Fruit fly (Drosophila melanogaster) whole organism, embryonic: ENCODE results near the gene CG15865.

Source experiments
- Aef1 ChIP-seq: fragments of 200-800 bp; sonication (Bioruptor generic); IDR thresholded peaks from 3 replicates; pipeline ENCODE4 v1.3.6; 2022; ENCODE audit warnings: missing biosample characterization, missing genetic modification characterization
- B-H1 ChIP-seq: fragments of 200-800 bp; sonication (Bioruptor generic); IDR thresholded peaks from 3 replicates; pipeline ENCODE4 v1.3.6; 2022; ENCODE audit warnings: missing biosample characterization, missing genetic modification characterization
- B-H2 ChIP-seq: fragments of 200-800 bp; sonication (Bioruptor generic); optimal IDR thresholded peaks from 2 replicates; lab custom pipeline; 2018; ENCODE audit warnings: missing biosample characterization, mild to moderate bottlenecking, missing genetic modification characterization
- Bgb ChIP-seq: fragments of 200-800 bp; sonication (Bioruptor generic); IDR thresholded peaks from 2 replicates; pipeline ENCODE4 v1.3.6; 2022; ENCODE audit warnings: missing biosample characterization, missing genetic modification characterization; ENCODE audit not compliant: partially characterized antibody
- BtbVII ChIP-seq: fragments of 200-800 bp; sonication (Bioruptor generic); optimal IDR thresholded peaks from 3 replicates; lab custom pipeline; 2017; ENCODE audit warnings: missing biosample characterization, mild to moderate bottlenecking, missing genetic modification characterization
- CG10462 ChIP-seq: fragments of 200-800 bp; sonication (Bioruptor generic); optimal IDR thresholded peaks from 2 replicates; lab custom pipeline; 2016; ENCODE audit warnings: missing biosample characterization, missing genetic modification characterization
- CG13123 ChIP-seq: fragments of 200-800 bp; sonication (Bioruptor generic); optimal IDR thresholded peaks from 2 replicates; lab custom pipeline; 2016; ENCODE audit warnings: missing biosample characterization, missing genetic modification characterization
- CG13296 ChIP-seq: fragments of 200-800 bp; sonication (Bioruptor generic); optimal IDR thresholded peaks from 3 replicates; lab custom pipeline; 2018; ENCODE audit warnings: missing biosample characterization, mild to moderate bottlenecking, missing genetic modification characterization
- CG14050 ChIP-seq: fragments of 200-800 bp; sonication (Bioruptor generic); IDR thresholded peaks from 3 replicates; pipeline ENCODE4 v1.3.6; 2022; ENCODE audit warnings: missing biosample characterization, missing genetic modification characterization
- CG16813 ChIP-seq: fragments of 200-800 bp; sonication (Bioruptor generic); IDR thresholded peaks from 3 replicates; pipeline ENCODE4 v1.3.6; 2022; ENCODE audit warnings: missing biosample characterization, missing genetic modification characterization; ENCODE audit not compliant: partially characterized antibody
- CG17568 ChIP-seq: fragments of 200-800 bp; sonication (Bioruptor generic); optimal IDR thresholded peaks from 2 replicates; lab custom pipeline; 2018; ENCODE audit warnings: missing biosample characterization, mild to moderate bottlenecking, missing genetic modification characterization, moderate library complexity
- CG2199 ChIP-seq: fragments of 200-800 bp; sonication (Bioruptor generic); IDR thresholded peaks from 3 replicates; pipeline ENCODE4 v1.3.6; 2022; ENCODE audit warnings: missing biosample characterization, missing genetic modification characterization
- CG32772 ChIP-seq: fragments of 200-800 bp; sonication (Bioruptor generic); IDR thresholded peaks from 2 replicates; pipeline ENCODE4 v1.3.6; 2022; ENCODE audit warnings: missing biosample characterization, missing genetic modification characterization
- CG3847 ChIP-seq: fragments of 200-800 bp; sonication (Bioruptor generic); IDR thresholded peaks from 2 replicates; pipeline ENCODE4 v1.3.6; 2022; ENCODE audit warnings: missing biosample characterization, missing genetic modification characterization
- CG4328 ChIP-seq: fragments of 200-800 bp; sonication (Bioruptor generic); optimal IDR thresholded peaks from 3 replicates; lab custom pipeline; 2017; ENCODE audit warnings: missing biosample characterization, missing genetic modification reagents, missing genetic modification characterization
- CG4730 ChIP-seq: fragments of 200-800 bp; sonication (Bioruptor generic); IDR thresholded peaks from 2 replicates; pipeline ENCODE4 v1.3.6; 2022; ENCODE audit warnings: missing biosample characterization, missing genetic modification characterization
- CG6654 ChIP-seq: fragments of 200-800 bp; sonication (Bioruptor generic); optimal IDR thresholded peaks from 2 replicates; lab custom pipeline; 2017; ENCODE audit warnings: missing biosample characterization, mild to moderate bottlenecking, missing genetic modification characterization
- CG7786 ChIP-seq: fragments of 200-800 bp; sonication (Bioruptor generic); optimal IDR thresholded peaks from 2 replicates; lab custom pipeline; 2016; ENCODE audit warnings: missing biosample characterization, missing genetic modification characterization
- CG9797 ChIP-seq: fragments of 200-800 bp; sonication (Bioruptor generic); optimal IDR thresholded peaks from 3 replicates; lab custom pipeline; 2018; ENCODE audit warnings: missing biosample characterization, mild to moderate bottlenecking, missing genetic modification characterization
- CHES-1-like ChIP-seq: fragments of 200-800 bp; sonication (Bioruptor generic); optimal IDR thresholded peaks from 2 replicates; lab custom pipeline; 2016; ENCODE audit warnings: missing biosample characterization, missing genetic modification characterization
- Camta ChIP-seq: fragments of 200-800 bp; sonication (Bioruptor generic); optimal IDR thresholded peaks from 2 replicates; lab custom pipeline; 2016; ENCODE audit warnings: missing biosample characterization, missing genetic modification characterization
- Dek ChIP-seq: fragments of 200-800 bp; sonication (Bioruptor generic); optimal IDR thresholded peaks from 3 replicates; lab custom pipeline; 2019; ENCODE audit warnings: missing biosample characterization, mild to moderate bottlenecking, missing genetic modification characterization, moderate library complexity
- Gsc ChIP-seq: fragments of 200-800 bp; sonication (Bioruptor generic); IDR thresholded peaks from 2 replicates; pipeline ENCODE4 v1.3.6; 2022; ENCODE audit warnings: missing biosample characterization, missing genetic modification characterization
- HLHmδ ChIP-seq: fragments of 200-800 bp; sonication (Bioruptor generic); optimal IDR thresholded peaks from 2 replicates; lab custom pipeline; 2018; ENCODE audit warnings: missing biosample characterization, mild to moderate bottlenecking, missing genetic modification characterization, moderate library complexity
- HmgD ChIP-seq: fragments of 200-800 bp; sonication (Bioruptor generic); optimal IDR thresholded peaks from 3 replicates; lab custom pipeline; 2016; ENCODE audit warnings: missing biosample characterization, missing genetic modification characterization
- NK7.1 ChIP-seq: fragments of 200-800 bp; sonication (Bioruptor generic); optimal IDR thresholded peaks from 3 replicates; lab custom pipeline; 2016; ENCODE audit warnings: missing biosample characterization, missing genetic modification characterization
- Neu2 ChIP-seq: fragments of 200-800 bp; sonication (Bioruptor generic); optimal IDR thresholded peaks from 3 replicates; lab custom pipeline; 2016; ENCODE audit warnings: missing biosample characterization, missing genetic modification characterization, borderline replicate concordance
- Oli ChIP-seq: fragments of 200-800 bp; sonication (Bioruptor generic); optimal IDR thresholded peaks from 2 replicates; lab custom pipeline; 2018; ENCODE audit warnings: missing biosample characterization, mild to moderate bottlenecking, missing genetic modification characterization, moderate library complexity
- Ravus ChIP-seq: fragments of 200-800 bp; sonication (Bioruptor generic); IDR thresholded peaks from 2 replicates; pipeline ENCODE4 v1.3.6; 2022; ENCODE audit warnings: missing biosample characterization, missing genetic modification characterization
- Rfx ChIP-seq: fragments of 200-800 bp; sonication (Bioruptor generic); IDR thresholded peaks from 2 replicates; pipeline ENCODE4 v1.3.6; 2022; ENCODE audit warnings: missing biosample characterization, missing genetic modification characterization
- Sox100B ChIP-seq: fragments of 200-800 bp; sonication (Bioruptor generic); optimal IDR thresholded peaks from 3 replicates; lab custom pipeline; 2018; ENCODE audit warnings: missing biosample characterization, mild to moderate bottlenecking, missing genetic modification characterization
- Sry-δ ChIP-seq: fragments of 200-800 bp; sonication (Bioruptor generic); optimal IDR thresholded peaks from 2 replicates; lab custom pipeline; 2016; ENCODE audit warnings: missing biosample characterization, missing genetic modification characterization
- abd-A ChIP-seq: fragments of 200-800 bp; sonication (Bioruptor generic); optimal IDR thresholded peaks from 3 replicates; lab custom pipeline; 2019; ENCODE audit warnings: missing biosample characterization, mild to moderate bottlenecking, missing genetic modification characterization, moderate library complexity
- ash1 ChIP-seq: fragments of 200-800 bp; sonication (Bioruptor generic); optimal IDR thresholded peaks from 2 replicates; lab custom pipeline; 2018; ENCODE audit warnings: missing biosample characterization, mild to moderate bottlenecking, missing genetic modification characterization
- cg ChIP-seq: fragments of 200-800 bp; sonication (Bioruptor generic); optimal IDR thresholded peaks from 3 replicates; lab custom pipeline; 2019; ENCODE audit warnings: missing biosample characterization, mild to moderate bottlenecking, missing genetic modification characterization, moderate library complexity
- dati ChIP-seq: fragments of 200-800 bp; sonication (Bioruptor generic); IDR thresholded peaks from 2 replicates; pipeline ENCODE4 v1.3.6; 2022; ENCODE audit warnings: missing biosample characterization, missing genetic modification characterization
- dimm ChIP-seq: fragments of 200-800 bp; sonication (Bioruptor generic); IDR thresholded peaks from 2 replicates; pipeline ENCODE4 v1.3.6; 2022; ENCODE audit warnings: missing biosample characterization, missing genetic modification characterization
- ftz-f1 ChIP-seq: fragments of 200-800 bp; sonication (Bioruptor generic); optimal IDR thresholded peaks from 2 replicates; lab custom pipeline; 2016; ENCODE audit warnings: missing biosample characterization, missing genetic modification characterization
- hkb ChIP-seq, 2 experiments: fragments of 200-800 bp in 1 of 2; fragments of >200 bp in 1 of 2; sonication (Bioruptor generic) in 1 of 2; IDR thresholded peaks in 1 of 2; optimal IDR thresholded peaks in 1 of 2; 2 replicates each; pipeline versions ENCODE4 v1.3.6 to Lab custom; 2017 to 2022; ENCODE audit warnings: missing biosample characterization in 1 of 2, missing genetic modification characterization in 1 of 2
- jumu ChIP-seq: fragments of 200-800 bp; sonication (Bioruptor generic); optimal IDR thresholded peaks from 3 replicates; lab custom pipeline; 2016; ENCODE audit warnings: missing biosample characterization, missing genetic modification characterization
- repo ChIP-seq: fragments of 200-800 bp; sonication (Bioruptor generic); optimal IDR thresholded peaks from 2 replicates; lab custom pipeline; 2016; ENCODE audit warnings: missing biosample characterization, missing genetic modification characterization
- rib ChIP-seq: fragments of 200-800 bp; sonication (Bioruptor generic); IDR thresholded peaks from 2 replicates; pipeline ENCODE4 v1.3.6; 2022; ENCODE audit warnings: missing biosample characterization, missing genetic modification characterization
- schlank ChIP-seq: fragments of 200-800 bp; sonication (Bioruptor generic); optimal IDR thresholded peaks from 2 replicates; lab custom pipeline; 2018; ENCODE audit warnings: missing biosample characterization, mild to moderate bottlenecking, missing genetic modification characterization
- sens ChIP-seq: fragments of 200-800 bp; sonication (Bioruptor generic); peaks from one replicate; lab custom pipeline; 2016; ENCODE audit warnings: missing biosample characterization, missing genetic modification characterization
- sima ChIP-seq: fragments of 200-800 bp; sonication (Bioruptor generic); optimal IDR thresholded peaks from 2 replicates; lab custom pipeline; 2016; ENCODE audit warnings: missing biosample characterization, missing genetic modification characterization
- slbo ChIP-seq: fragments of 200-800 bp; sonication (Bioruptor generic); IDR thresholded peaks from 2 replicates; pipeline ENCODE4 v1.3.6; 2022; ENCODE audit warnings: missing biosample characterization, missing genetic modification characterization
- slp2 ChIP-seq: fragments of 200-800 bp; sonication (Bioruptor generic); optimal IDR thresholded peaks from 2 replicates; lab custom pipeline; 2016; ENCODE audit warnings: missing biosample characterization, missing genetic modification characterization
- ssp ChIP-seq: fragments of 200-800 bp; sonication (Bioruptor generic); IDR thresholded peaks from 2 replicates; pipeline ENCODE4 v1.3.6; 2022; ENCODE audit warnings: missing biosample characterization, missing genetic modification characterization
- tap ChIP-seq: fragments of 200-800 bp; optimal IDR thresholded peaks from 3 replicates; lab custom pipeline; 2019; ENCODE audit warnings: missing biosample characterization, mild to moderate bottlenecking, missing genetic modification characterization, moderate library complexity
- unpg ChIP-seq: fragments of 200-800 bp; sonication (Bioruptor generic); optimal IDR thresholded peaks from 3 replicates; lab custom pipeline; 2018; ENCODE audit warnings: missing biosample characterization, mild to moderate bottlenecking, missing genetic modification characterization, moderate library complexity

Gene CG15865

DNA sequence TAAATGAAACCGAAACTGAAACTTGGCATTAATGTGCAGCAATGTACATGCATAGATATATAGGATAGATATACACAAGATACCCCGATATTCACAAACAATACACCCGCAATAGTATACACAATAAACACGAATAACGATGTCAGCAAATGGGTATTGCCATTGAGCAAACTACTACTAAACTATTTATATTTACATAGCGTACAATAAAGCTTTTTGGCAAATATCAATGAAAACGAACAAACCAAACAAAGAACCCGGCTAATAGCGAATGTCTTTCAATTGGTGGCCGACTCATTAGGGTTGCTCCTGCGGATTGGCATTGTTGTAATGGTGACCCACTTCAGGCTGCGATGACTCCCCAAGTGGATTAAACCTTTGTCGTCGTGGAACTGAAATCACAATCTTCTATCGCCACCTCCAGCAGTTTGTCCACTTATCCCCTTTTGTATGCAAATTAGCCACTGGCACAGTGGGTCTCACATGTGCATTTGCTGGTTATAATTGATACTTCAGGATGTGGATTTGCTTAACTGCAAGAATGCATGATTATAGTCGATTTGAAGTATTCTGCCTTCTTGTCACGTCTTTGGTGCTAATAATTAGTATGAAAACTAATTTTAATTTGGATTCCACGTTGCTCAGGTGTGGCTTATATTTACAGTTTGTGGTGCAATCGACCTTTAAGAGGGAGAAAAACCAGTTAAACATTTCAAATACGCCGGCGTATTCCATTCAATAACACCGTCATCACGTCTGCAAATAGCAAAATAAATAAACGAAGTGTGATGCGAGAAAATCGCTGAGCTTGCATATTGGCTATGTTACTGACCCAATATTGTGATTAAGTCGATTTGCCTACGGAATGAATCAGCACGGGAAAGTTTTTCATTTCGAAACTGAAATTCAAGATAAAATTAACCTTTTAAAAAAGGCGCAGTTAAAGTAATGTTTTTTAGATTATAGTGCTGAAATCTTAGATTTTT, 13.9 kb downstream of the CG15865 start (continued):
- TF ChIP-seq CG2199 (GFP tag; lab: Robert Waterston, UW), result 0 out of 3 replicates have a peak, but pooled peaks have one; percentile 48
- no peak for TF ChIP-seq CG3847 (GFP tag; lab: Robert Waterston, UW)
- peak; percentile 29 for TF ChIP-seq Oli (tag; lab: Kevin White, UChicago)
- no peak for TF ChIP-seq CG10462
- no peak for TF ChIP-seq sima (GFP tag; lab: Kevin White, UChicago)
- TF ChIP-seq HmgD (GFP tag; lab: Kevin White, UChicago), result no peak
- TF ChIP-seq tap (tag; lab: Kevin White, UChicago), result no peak
- TF ChIP-seq repo (GFP tag; lab: Kevin White, UChicago), result no peak
- TF ChIP-seq slbo (GFP tag; lab: Robert Waterston, UW), result peak; percentile 21; the same call in 1 of the 2 replicates
- TF ChIP-seq dimm (GFP tag; lab: Robert Waterston, UW), result peak; percentile 56; the same call in 1 of the 2 replicates
- no peak for TF ChIP-seq Bgb (GFP tag; lab: Robert Waterston, UW)
- TF ChIP-seq Dek (tag; lab: Kevin White, UChicago), result no peak
- no peak for TF ChIP-seq Gsc (GFP tag; lab: Robert Waterston, UW)
- peak; percentile 97 for TF ChIP-seq sens
- TF ChIP-seq CG4328 (GFP tag; lab: Kevin White, UChicago), result no peak
- peak; percentile 17 for TF ChIP-seq CG13296
- 0 out of 2 replicates have a peak, but pooled peaks have one; percentile 22 for TF ChIP-seq rib
- TF ChIP-seq CG9797 (GFP tag; lab: Kevin White, UChicago), result no peak
- TF ChIP-seq Sox100B (GFP tag; lab: Kevin White, UChicago), result no peak
- no peak for TF ChIP-seq Neu2
- no peak for TF ChIP-seq Aef1 (GFP tag; lab: Robert Waterston, UW)
- peak; percentile 75 for TF ChIP-seq CG14050 (GFP tag; lab: Robert Waterston, UW)
- TF ChIP-seq Camta, result peak; percentile 85
- TF ChIP-seq CG13123, result no peak
- TF ChIP-seq BtbVII (GFP tag; lab: Kevin White, UChicago), result peak; percentile 23
- TF ChIP-seq CHES-1-like (GFP tag; lab: Kevin White, UChicago), result no peak
- TF ChIP-seq NK7.1 (GFP tag; lab: Kevin White, UChicago), result peak; percentile 79

DNA sequence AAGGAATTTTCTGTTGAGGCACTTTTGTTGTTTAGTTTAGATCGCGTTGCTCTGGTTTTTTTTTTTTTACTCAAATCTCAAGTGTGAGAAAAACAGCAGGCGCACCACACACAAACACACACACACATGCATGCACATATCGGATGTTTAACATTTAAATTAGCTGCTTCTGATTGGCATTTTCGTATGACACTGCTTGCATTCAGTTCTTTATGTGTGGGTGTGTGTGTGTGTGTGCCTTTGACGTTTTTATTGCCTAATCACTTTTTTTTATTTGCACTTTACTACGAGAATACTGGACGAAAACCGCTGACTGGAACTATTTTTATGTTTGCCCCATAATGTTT, 15.8 kb downstream of the CG15865 start:
- TF ChIP-seq CG16813, result no peak
- TF ChIP-seq B-H2 (GFP tag; lab: Kevin White, UChicago), result no peak
- TF ChIP-seq unpg (GFP tag; lab: Kevin White, UChicago), result no peak
- TF ChIP-seq HLHmδ (GFP tag; lab: Kevin White, UChicago), result no peak
- TF ChIP-seq sens, result peak; percentile 36
- TF ChIP-seq hkb (optimal IDR thresholded peaks at IDR 0.05; lab: Kevin White, UChicago), result no peak
- TF ChIP-seq hkb (GFP tag; IDR thresholded peaks at IDR 0.05; lab: Robert Waterston, UW), result no peak
- TF ChIP-seq ssp, result no peak
- no peak for TF ChIP-seq Ravus (GFP tag; lab: Robert Waterston, UW)
- no peak for TF ChIP-seq slp2
- TF ChIP-seq schlank (tag; lab: Kevin White, UChicago), result no peak
- peak; percentile 56 for TF ChIP-seq cg (GFP tag; lab: Kevin White, UChicago)
- no peak for TF ChIP-seq Oli (tag; lab: Kevin White, UChicago)
- no peak for TF ChIP-seq CG6654
- no peak for TF ChIP-seq Sry-δ
- TF ChIP-seq B-H1, result no peak
- TF ChIP-seq CG32772 (GFP tag; lab: Robert Waterston, UW), result 0 out of 2 replicates have a peak, but pooled peaks have one; percentile 8
- no peak for TF ChIP-seq dati (GFP tag; lab: Robert Waterston, UW)
- no peak for TF ChIP-seq ftz-f1 (GFP tag; lab: Kevin White, UChicago)
- no peak for TF ChIP-seq ash1 (GFP tag; lab: Kevin White, UChicago)
- no peak for TF ChIP-seq Rfx (GFP tag; lab: Robert Waterston, UW)
- peak; percentile 17 for TF ChIP-seq abd-A (tag; lab: Kevin White, UChicago)
- no peak for TF ChIP-seq CG4730 (GFP tag; lab: Robert Waterston, UW)
- no peak for TF ChIP-seq CG17568 (GFP tag; lab: Kevin White, UChicago)
- TF ChIP-seq CG7786 (GFP tag; lab: Kevin White, UChicago), result no peak
- TF ChIP-seq jumu (GFP tag; lab: Kevin White, UChicago), result no peak
